Fruit fly (Drosophila melanogaster) whole organism, embryonic: Measurements from ENCODE around the gene zfh2.

ENCODE experiments used
- Antp ChIP-seq: fragments of 200-800 bp; sonication (Bioruptor generic); optimal IDR thresholded peaks from 3 replicates; lab custom pipeline; 2016; ENCODE audit warnings: missing biosample characterization, missing genetic modification characterization
- Atf-2 ChIP-seq: fragments of 200-800 bp; sonication (Bioruptor generic); optimal IDR thresholded peaks from 2 replicates; lab custom pipeline; 2016; ENCODE audit warnings: missing biosample characterization, missing genetic modification characterization
- BEAF-32 ChIP-seq: fragments of 200-800 bp; sonication (Bioruptor generic); optimal IDR thresholded peaks from 3 replicates; lab custom pipeline; 2017; ENCODE audit warnings: missing biosample characterization, missing genetic modification characterization, mild to moderate bottlenecking, moderate library complexity, missing genetic modification reagents
- Bgb ChIP-seq: fragments of 200-800 bp; sonication (Bioruptor generic); IDR thresholded peaks from 2 replicates; pipeline ENCODE4 v1.3.6; 2022; ENCODE audit warnings: missing biosample characterization, missing genetic modification characterization; ENCODE audit not compliant: partially characterized antibody
- C15 ChIP-seq: fragments of 200-800 bp; sonication (Bioruptor generic); IDR thresholded peaks from 3 replicates; pipeline ENCODE4 v1.3.6; 2022; ENCODE audit warnings: missing biosample characterization, missing genetic modification characterization
- CG10147 ChIP-seq: fragments of 200-800 bp; sonication (Bioruptor generic); optimal IDR thresholded peaks from 2 replicates; lab custom pipeline; 2019; ENCODE audit warnings: missing biosample characterization, mild to moderate bottlenecking, missing genetic modification characterization, moderate library complexity
- CG10267 ChIP-seq: fragments of 200-800 bp; sonication (Bioruptor generic); optimal IDR thresholded peaks from 2 replicates; lab custom pipeline; 2018; ENCODE audit warnings: missing biosample characterization, mild to moderate bottlenecking, missing genetic modification characterization, moderate library complexity
- CG10321 ChIP-seq: fragments of 200-800 bp; sonication (Bioruptor generic); IDR thresholded peaks from 2 replicates; pipeline ENCODE4 v1.3.6; 2022; ENCODE audit warnings: missing biosample characterization, missing genetic modification characterization
- CG10959 ChIP-seq: fragments of 200-800 bp; sonication (Bioruptor generic); IDR thresholded peaks from 2 replicates; pipeline ENCODE4 v1.3.6; 2022; ENCODE audit warnings: missing biosample characterization, missing genetic modification characterization
- CG11093 ChIP-seq: fragments of 200-800 bp; sonication (Bioruptor generic); IDR thresholded peaks from 3 replicates; pipeline ENCODE4 v1.3.6; 2022; ENCODE audit warnings: missing biosample characterization, missing genetic modification characterization
- CG12104 ChIP-seq: fragments of 200-800 bp; sonication (Bioruptor generic); optimal IDR thresholded peaks from 3 replicates; lab custom pipeline; 2016; ENCODE audit warnings: missing biosample characterization, missing genetic modification characterization
- CG1602 ChIP-seq: fragments of 200-800 bp; sonication (Bioruptor generic); optimal IDR thresholded peaks from 3 replicates; lab custom pipeline; 2016; ENCODE audit warnings: missing biosample characterization, missing genetic modification characterization
- CG18476 ChIP-seq: fragments of 200-800 bp; sonication (Bioruptor generic); optimal IDR thresholded peaks from 2 replicates; lab custom pipeline; 2016; ENCODE audit warnings: missing biosample characterization, mild to moderate bottlenecking, missing genetic modification characterization
- CG2199 ChIP-seq: fragments of 200-800 bp; sonication (Bioruptor generic); IDR thresholded peaks from 3 replicates; pipeline ENCODE4 v1.3.6; 2022; ENCODE audit warnings: missing biosample characterization, missing genetic modification characterization
- CG2875 ChIP-seq: fragments of 200-800 bp; sonication (Bioruptor generic); optimal IDR thresholded peaks from 2 replicates; lab custom pipeline; 2017; ENCODE audit warnings: missing biosample characterization, mild to moderate bottlenecking, missing genetic modification characterization, missing genetic modification reagents
- CG4854 ChIP-seq: fragments of 200-800 bp; sonication (Bioruptor generic); optimal IDR thresholded peaks from 2 replicates; lab custom pipeline; 2016; ENCODE audit warnings: missing biosample characterization, missing genetic modification characterization, inconsistent platforms
- CG6791 ChIP-seq: fragments of 200-800 bp; sonication (Bioruptor generic); IDR thresholded peaks from 3 replicates; pipeline ENCODE4 v1.3.6; 2022; ENCODE audit warnings: missing biosample characterization, missing genetic modification characterization; ENCODE audit not compliant: partially characterized antibody
- CG8924 ChIP-seq: fragments of 200-800 bp; optimal IDR thresholded peaks from 3 replicates; lab custom pipeline; 2019; ENCODE audit warnings: missing biosample characterization, mild to moderate bottlenecking, missing genetic modification characterization, moderate library complexity
- CG9609 ChIP-seq: fragments of 200-800 bp; sonication (Bioruptor generic); optimal IDR thresholded peaks from 3 replicates; lab custom pipeline; 2016; ENCODE audit warnings: missing biosample characterization, missing genetic modification characterization
- CG9797 ChIP-seq: fragments of 200-800 bp; sonication (Bioruptor generic); optimal IDR thresholded peaks from 3 replicates; lab custom pipeline; 2018; ENCODE audit warnings: missing biosample characterization, mild to moderate bottlenecking, missing genetic modification characterization
- CG9876 ChIP-seq: fragments of 200-800 bp; sonication (Bioruptor generic); optimal IDR thresholded peaks from 2 replicates; lab custom pipeline; 2016; ENCODE audit warnings: missing biosample characterization, missing genetic modification characterization
- CkIIα-i1 ChIP-seq: fragments of 200-800 bp; sonication (Bioruptor generic); IDR thresholded peaks from 2 replicates; pipeline ENCODE4 v1.3.6; 2022; ENCODE audit warnings: missing biosample characterization, missing genetic modification characterization
- Dp ChIP-seq: fragments of 200-800 bp; sonication (Bioruptor generic); optimal IDR thresholded peaks from 2 replicates; lab custom pipeline; 2018; ENCODE audit warnings: missing biosample characterization, mild to moderate bottlenecking, missing genetic modification characterization, moderate library complexity
- Gsc ChIP-seq: fragments of 200-800 bp; sonication (Bioruptor generic); IDR thresholded peaks from 2 replicates; pipeline ENCODE4 v1.3.6; 2022; ENCODE audit warnings: missing biosample characterization, missing genetic modification characterization
- Lim3 ChIP-seq: fragments of 200-800 bp; sonication (Bioruptor generic); IDR thresholded peaks from 2 replicates; pipeline ENCODE4 v1.3.6; 2022; ENCODE audit warnings: missing biosample characterization, missing genetic modification characterization
- Mad ChIP-seq: fragments of 200-800 bp; sonication (Bioruptor generic); optimal IDR thresholded peaks from 2 replicates; lab custom pipeline; 2016; ENCODE audit warnings: missing biosample characterization, missing genetic modification characterization
- NK7.1 ChIP-seq: fragments of 200-800 bp; sonication (Bioruptor generic); optimal IDR thresholded peaks from 3 replicates; lab custom pipeline; 2016; ENCODE audit warnings: missing biosample characterization, missing genetic modification characterization
- Nf-YC ChIP-seq: fragments of 200-800 bp; optimal IDR thresholded peaks from 3 replicates; lab custom pipeline; 2019; ENCODE audit warnings: missing biosample characterization, mild to moderate bottlenecking, missing genetic modification characterization, moderate library complexity
- Ravus ChIP-seq: fragments of 200-800 bp; sonication (Bioruptor generic); IDR thresholded peaks from 2 replicates; pipeline ENCODE4 v1.3.6; 2022; ENCODE audit warnings: missing biosample characterization, missing genetic modification characterization
- Six4 ChIP-seq: fragments of 200-800 bp; sonication (Bioruptor generic); optimal IDR thresholded peaks from 2 replicates; lab custom pipeline; 2016; ENCODE audit warnings: missing biosample characterization, missing genetic modification characterization
- Sry-β ChIP-seq: fragments of 200-800 bp; sonication (Bioruptor generic); optimal IDR thresholded peaks from 2 replicates; lab custom pipeline; 2018; ENCODE audit warnings: missing biosample characterization, mild to moderate bottlenecking, missing genetic modification characterization, moderate library complexity
- Taf1 ChIP-seq: fragments of 200-800 bp; sonication (Bioruptor generic); IDR thresholded peaks from 2 replicates; pipeline ENCODE4 v1.3.6; 2022; ENCODE audit warnings: missing biosample characterization, missing genetic modification characterization
- bcd ChIP-seq: fragments of 200-800 bp; sonication (Bioruptor generic); optimal IDR thresholded peaks from 2 replicates; lab custom pipeline; 2017; ENCODE audit warnings: missing biosample characterization, mild to moderate bottlenecking, missing genetic modification characterization
- cg ChIP-seq: fragments of 200-800 bp; sonication (Bioruptor generic); optimal IDR thresholded peaks from 3 replicates; lab custom pipeline; 2019; ENCODE audit warnings: missing biosample characterization, mild to moderate bottlenecking, missing genetic modification characterization, moderate library complexity
- chn ChIP-seq: fragments of 200-800 bp; sonication (Bioruptor generic); optimal IDR thresholded peaks from 2 replicates; lab custom pipeline; 2016; ENCODE audit warnings: missing biosample characterization, missing genetic modification characterization
- corto ChIP-seq: fragments of 200-800 bp; sonication (Bioruptor generic); optimal IDR thresholded peaks from 2 replicates; lab custom pipeline; 2016; ENCODE audit warnings: missing biosample characterization, mild to moderate bottlenecking, missing genetic modification characterization, moderate library complexity
- crol ChIP-seq: fragments of 200-800 bp; sonication (Bioruptor generic); IDR thresholded peaks from 2 replicates; pipeline ENCODE4 v1.3.6; 2022; ENCODE audit warnings: missing biosample characterization, missing genetic modification characterization
- dan ChIP-seq: fragments of 200-800 bp; sonication (Bioruptor generic); IDR thresholded peaks from 2 replicates; pipeline ENCODE4 v1.3.6; 2022; ENCODE audit warnings: missing biosample characterization, missing genetic modification characterization
- dati ChIP-seq: fragments of 200-800 bp; sonication (Bioruptor generic); IDR thresholded peaks from 2 replicates; pipeline ENCODE4 v1.3.6; 2022; ENCODE audit warnings: missing biosample characterization, missing genetic modification characterization
- dmrt99B ChIP-seq: fragments of 200-800 bp; sonication (Bioruptor generic); optimal IDR thresholded peaks from 2 replicates; lab custom pipeline; 2018; ENCODE audit warnings: missing biosample characterization, mild to moderate bottlenecking, missing genetic modification characterization, moderate library complexity
- fu2 ChIP-seq: fragments of 200-800 bp; sonication (Bioruptor generic); optimal IDR thresholded peaks from 2 replicates; lab custom pipeline; 2016; ENCODE audit warnings: missing biosample characterization, missing genetic modification characterization
- kah ChIP-seq: fragments of 200-800 bp; sonication (Bioruptor generic); optimal IDR thresholded peaks from 2 replicates; lab custom pipeline; 2018; ENCODE audit warnings: missing biosample characterization, mild to moderate bottlenecking, missing genetic modification characterization
- kni ChIP-seq: fragments of 200-800 bp; sonication (Bioruptor generic); optimal IDR thresholded peaks from 3 replicates; lab custom pipeline; 2017; ENCODE audit warnings: mild to moderate bottlenecking, missing biosample characterization, missing genetic modification reagents, missing genetic modification characterization
- mirr ChIP-seq: fragments of 200-800 bp; sonication (Bioruptor generic); optimal IDR thresholded peaks from 3 replicates; lab custom pipeline; 2018; ENCODE audit warnings: missing biosample characterization, mild to moderate bottlenecking, missing genetic modification characterization
- pzg ChIP-seq: fragments of 200-800 bp; sonication (Bioruptor generic); optimal IDR thresholded peaks from 3 replicates; lab custom pipeline; 2018; ENCODE audit warnings: missing biosample characterization, mild to moderate bottlenecking, missing genetic modification characterization, moderate library complexity
- run ChIP-seq: fragments of 200-800 bp; sonication (Bioruptor generic); optimal IDR thresholded peaks from 3 replicates; lab custom pipeline; 2018; ENCODE audit warnings: missing biosample characterization, mild to moderate bottlenecking, missing genetic modification characterization
- sisA ChIP-seq: fragments of 200-800 bp; sonication (Bioruptor generic); IDR thresholded peaks from 2 replicates; pipeline ENCODE4 v1.3.6; 2022; ENCODE audit warnings: missing biosample characterization, missing genetic modification characterization
- sna ChIP-seq: fragments of 200-800 bp; sonication (Bioruptor generic); IDR thresholded peaks from 2 replicates; pipeline ENCODE4 v1.3.6; 2022; ENCODE audit warnings: missing biosample characterization, missing genetic modification characterization; ENCODE audit not compliant: partially characterized antibody
- stwl ChIP-seq: fragments of 200-800 bp; sonication (Bioruptor generic); optimal IDR thresholded peaks from 3 replicates; lab custom pipeline; 2018; ENCODE audit warnings: missing biosample characterization, mild to moderate bottlenecking, missing genetic modification characterization, moderate library complexity
- sug ChIP-seq: fragments of 200-800 bp; optimal IDR thresholded peaks from 2 replicates; lab custom pipeline; 2019; ENCODE audit warnings: missing biosample characterization, mild to moderate bottlenecking, missing genetic modification characterization, moderate library complexity
- zen ChIP-seq: fragments of 200-800 bp; sonication (Bioruptor generic); optimal IDR thresholded peaks from 3 replicates; lab custom pipeline; 2018; ENCODE audit warnings: missing biosample characterization, mild to moderate bottlenecking, missing genetic modification characterization, moderate library complexity

zfh2 gene

dm6 chr4:501479-501993, at the start of gene zfh2 (continued):
- TF ChIP-seq pzg (GFP tag; lab: Kevin White, UChicago), result no peak
- peak; percentile 26 for TF ChIP-seq corto
- peak; percentile 81 for TF ChIP-seq cg
- peak; percentile 28 for TF ChIP-seq CG10147 (GFP tag; lab: Kevin White, UChicago)
- 0 out of 3 replicates have a peak, but pooled peaks have one; percentile 25 for TF ChIP-seq CG6791
- no peak for TF ChIP-seq Atf-2 (GFP tag; lab: Kevin White, UChicago)
- no peak for TF ChIP-seq Bgb (GFP tag; lab: Robert Waterston, UW)
- TF ChIP-seq NK7.1, result no peak
- peak; percentile 87 for TF ChIP-seq CG2199 (GFP tag; lab: Robert Waterston, UW)
- no peak for TF ChIP-seq CG1602 (GFP tag; lab: Kevin White, UChicago)
- no peak for TF ChIP-seq sug
- TF ChIP-seq dmrt99B, result peak; percentile 28
- TF ChIP-seq Antp, result no peak
- no peak for TF ChIP-seq CG10959 (GFP tag; lab: Robert Waterston, UW)
- no peak for TF ChIP-seq Six4 (GFP tag; lab: Kevin White, UChicago)
- no peak for TF ChIP-seq chn
- no peak for TF ChIP-seq sisA (GFP tag; lab: Robert Waterston, UW)
- no peak for TF ChIP-seq CG9876 (GFP tag; lab: Kevin White, UChicago)
- TF ChIP-seq CG12104, result no peak
- TF ChIP-seq dati (GFP tag; lab: Robert Waterston, UW), result no peak
- TF ChIP-seq CG9609 (GFP tag; lab: Kevin White, UChicago), result no peak
- TF ChIP-seq Lim3 (GFP tag; lab: Robert Waterston, UW), result no peak
- TF ChIP-seq CG11093, result no peak
- TF ChIP-seq BEAF-32, result no peak
- no peak for TF ChIP-seq fu2
- TF ChIP-seq CG9797, result no peak
- TF ChIP-seq dan, result no peak
- TF ChIP-seq Sry-β (GFP tag; lab: Kevin White, UChicago), result no peak
- no peak for TF ChIP-seq Gsc (GFP tag; lab: Robert Waterston, UW)
- TF ChIP-seq Taf1 (GFP tag; lab: Robert Waterston, UW), result no peak
- no peak for TF ChIP-seq C15 (GFP tag; lab: Robert Waterston, UW)
- no peak for TF ChIP-seq Dp (GFP tag; lab: Kevin White, UChicago)
- no peak for TF ChIP-seq Ravus (GFP tag; lab: Robert Waterston, UW)
- no peak for TF ChIP-seq CG10321 (GFP tag; lab: Robert Waterston, UW)
- TF ChIP-seq stwl (tag; lab: Kevin White, UChicago), result no peak
- no peak for TF ChIP-seq sna (GFP tag; lab: Robert Waterston, UW)
- peak; percentile 68 for TF ChIP-seq mirr (GFP tag; lab: Kevin White, UChicago)
- peak; percentile 91 for TF ChIP-seq kni (GFP tag; lab: Kevin White, UChicago)
- no peak for TF ChIP-seq bcd
- peak; percentile 96 for TF ChIP-seq Nf-YC (tag; lab: Kevin White, UChicago)
- no peak for TF ChIP-seq CkIIα-i1 (GFP tag; lab: Robert Waterston, UW)
- no peak; the same call in 1 of the 2 replicates for TF ChIP-seq crol
- no peak for TF ChIP-seq run (tag; lab: Kevin White, UChicago)
- TF ChIP-seq zen (tag; lab: Kevin White, UChicago), result peak; percentile 97
- no peak for TF ChIP-seq Mad (GFP tag; lab: Kevin White, UChicago)
- no peak for TF ChIP-seq CG18476
- TF ChIP-seq CG10267 (tag; lab: Kevin White, UChicago), result no peak
- TF ChIP-seq CG8924 (tag; lab: Kevin White, UChicago), result peak; percentile 55
- TF ChIP-seq kah (GFP tag; lab: Kevin White, UChicago), result no peak
- no peak for TF ChIP-seq CG4854 (GFP tag; lab: Kevin White, UChicago)
- TF ChIP-seq CG2875 (GFP tag; lab: Kevin White, UChicago), result no peak
